Worm (Caenorhabditis elegans) whole organism, L4/young adult: ENCODE data around the gene str-88.

Experiments
- W03F9.2 ChIP-seq: fragments of 150-350 bp; optimal IDR thresholded peaks from 2 replicates; lab custom pipeline; 2014; ENCODE audit warnings: missing biosample characterization, missing genetic modification characterization
- dao-5 ChIP-seq: sonication (generic microtip); optimal IDR thresholded peaks from 2 replicates; lab custom pipeline; 2016; ENCODE audit warnings: missing genotype, missing genetic modification characterization, moderate library complexity, missing compliant biosample characterization
- him-1 ChIP-seq: sonication (generic microtip); optimal IDR thresholded peaks from 2 replicates; lab custom pipeline; 2016; ENCODE audit warnings: missing genotype, missing genetic modification reagents, missing genetic modification characterization, missing compliant biosample characterization

- no peak for TF ChIP-seq W03F9.2
- no peak for TF ChIP-seq dao-5 (tag; lab: Kevin White, UChicago)
- TF ChIP-seq him-1 (tag; lab: Kevin White, UChicago) = no peak
These were observed 33.0 kb downstream of the str-88 start, which contains the start of gene clec-231 for ce11 chrV:15350615-15351014.
